Worm (Caenorhabditis elegans): ENCODE data around the gene cdkl-1.

ce11 chrV:11094698-11095097, 4.0 kb upstream of the cdkl-1 start:
- TF ChIP-seq dao-5 (tag; optimal IDR thresholded peaks at IDR 0.05): no peak
- no peak for TF ChIP-seq him-1 (tag; optimal IDR thresholded peaks at IDR 0.05)
